Worm (Caenorhabditis elegans) whole organism, young adult: ENCODE measurements around the gene nhr-53.

Experiments used
- C17E4.6 ChIP-seq: fragments of 200-800 bp; sonication (Bioruptor generic); IDR thresholded peaks from 2 replicates; pipeline ENCODE4 v1.3.6; 2022; ENCODE audit warnings: missing genetic modification reagents, missing genetic modification characterization, missing compliant biosample characterization
- dpl-1 ChIP-seq: fragments of 150-350 bp; optimal IDR thresholded peaks from 2 replicates; lab custom pipeline; 2014; ENCODE audit warnings: missing biosample characterization, missing genetic modification reagents, missing genetic modification characterization
- nhr-90 ChIP-seq: sonication (generic microtip); optimal IDR thresholded peaks from 2 replicates; lab custom pipeline; 2016; ENCODE audit warnings: missing genotype, mild to moderate bottlenecking, missing genetic modification characterization, missing compliant biosample characterization
- pha-4 ChIP-seq: fragments of 150-350 bp; sonication (generic microtip); optimal IDR thresholded peaks from 2 replicates; lab custom pipeline; 2014; ENCODE audit warnings: missing biosample characterization, missing genetic modification reagents, missing genetic modification characterization
- unc-62 ChIP-seq: fragments of 150-350 bp; optimal IDR thresholded peaks from 2 replicates; lab custom pipeline; 2014; ENCODE audit warnings: missing biosample characterization, missing genetic modification reagents, missing genetic modification characterization
- ztf-18 ChIP-seq: sonication (generic microtip); optimal IDR thresholded peaks from 2 replicates; lab custom pipeline; 2016; ENCODE audit warnings: missing genotype, mild to moderate bottlenecking, missing genetic modification characterization, missing compliant biosample characterization

DNA sequence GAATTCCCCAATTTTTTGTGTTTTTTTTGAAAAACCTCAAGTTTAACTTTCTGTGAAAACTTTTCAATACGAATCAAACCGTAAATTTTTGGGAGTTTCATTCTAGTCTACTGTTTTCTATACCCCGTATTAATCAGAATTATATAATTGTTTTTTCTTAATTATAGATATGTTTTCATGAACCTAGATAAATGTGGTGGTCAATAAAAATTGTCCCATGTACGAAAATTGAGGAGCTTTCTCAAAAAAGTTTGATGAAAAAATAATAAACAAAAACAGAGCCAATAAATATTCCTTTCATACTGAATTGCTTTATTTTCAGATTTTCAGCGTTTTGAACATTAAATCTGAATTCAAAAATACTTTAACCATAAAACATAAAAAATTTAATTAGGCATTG lies 8.2 kb upstream of the nhr-53 start, which contains the start of gene Y6E2A.1:
- TF ChIP-seq ztf-18 (tag; lab: Kevin White, UChicago) (no peak), nhr-90 (no peak), dpl-1 (no peak), pha-4 (no peak), C17E4.6 (GFP tag; lab: Robert Waterston, UW) (no peak), unc-62 (GFP tag; lab: Kevin White, UChicago) (no peak)
